Worm (Caenorhabditis elegans): ENCODE measurements around the gene C18D11.6.
A peak's percentile ranks its signal among the peaks of the same experiment; 100 is the strongest.

Gene C18D11.6

DNA sequence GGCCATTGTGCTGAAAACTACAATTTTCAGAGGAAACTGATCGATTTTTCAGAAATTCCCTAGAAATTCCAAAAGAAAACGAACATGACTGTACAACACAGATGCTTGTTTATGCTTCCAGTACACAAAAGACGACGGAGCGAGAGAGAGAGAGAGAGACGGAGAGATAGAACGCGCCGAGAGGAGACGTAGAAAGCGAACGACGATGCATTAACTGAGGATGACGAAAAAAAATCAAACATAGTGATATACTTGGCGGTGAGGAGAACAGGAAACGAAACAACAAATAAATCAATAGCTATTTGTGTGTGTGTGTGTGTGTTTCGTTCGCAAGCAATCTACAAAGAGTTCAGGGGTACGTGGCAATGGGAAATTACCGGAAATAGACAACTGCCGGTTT is 24.4 kb downstream of the C18D11.6 start (continued):
- TF ChIP-seq pha-4 (GFP tag; IDR thresholded peaks at IDR 0.05) (no peak), pha-4 (tag; optimal IDR thresholded peaks at IDR 0.05) (peak; percentile 88), F49E8.2 (tag; optimal IDR thresholded peaks at IDR 0.05; ENCODE audit: borderline replicate concordance) (no peak), zip-2 (tag; optimal IDR thresholded peaks at IDR 0.05) (no peak), lir-3 (tag; optimal IDR thresholded peaks at IDR 0.05) (no peak), F26F4.8 (GFP tag; conservative IDR thresholded peaks at IDR 0.05) (no peak), R02D3.7 (tag; optimal IDR thresholded peaks at IDR 0.05) (no peak), ZK337.2 (GFP tag; IDR thresholded peaks at IDR 0.05) (no peak), Y105C5A.15 (GFP tag; IDR thresholded peaks at IDR 0.05) (no peak), daf-16 (GFP tag; optimal IDR thresholded peaks at IDR 0.05) (peak in 1 of 2 experiments; percentile 45), daf-16 (tag; optimal IDR thresholded peaks at IDR 0.05) (peak; percentile 90), nhr-77 (tag; optimal IDR thresholded peaks at IDR 0.05) (peak; percentile 14), hlh-30 (tag; optimal IDR thresholded peaks at IDR 0.05; ENCODE audit: insufficient read depth) (peak; percentile 53), nhr-76 (tag; optimal IDR thresholded peaks at IDR 0.05) (no peak), dmd-6 (GFP tag; IDR thresholded peaks at IDR 0.05) (no peak), snpc-4 (tag; optimal IDR thresholded peaks at IDR 0.05) (no peak), dmd-8 (GFP tag; IDR thresholded peaks at IDR 0.05) (no peak), set-16 (GFP tag; IDR thresholded peaks at IDR 0.05) (no peak), egl-43 (GFP tag; IDR thresholded peaks at IDR 0.05) (no peak), dmd-9 (GFP tag; IDR thresholded peaks at IDR 0.05) (no peak), ceh-62 (tag; optimal IDR thresholded peaks at IDR 0.05) (no peak), F10B5.3 (tag; optimal IDR thresholded peaks at IDR 0.05) (no peak), madf-5 (GFP tag; IDR thresholded peaks at IDR 0.05) (no peak), snpc-1.2 (GFP tag; IDR thresholded peaks at IDR 0.05) (no peak), ces-1 (GFP tag; optimal IDR thresholded peaks at IDR 0.05) (no peak), lin-15B (tag; optimal IDR thresholded peaks at IDR 0.05) (no peak), mdt-29 (GFP tag; IDR thresholded peaks at IDR 0.05) (no peak), daf-12 (tag; optimal IDR thresholded peaks at IDR 0.05) (no peak), mxl-3 (GFP tag; optimal IDR thresholded peaks at IDR 0.05) (peak; percentile 10), tra-1 (GFP tag; IDR thresholded peaks at IDR 0.05) (no peak), zip-11 (GFP tag; IDR thresholded peaks at IDR 0.05) (no peak), lin-1 (GFP tag; IDR thresholded peaks at IDR 0.05) (no peak), ctbp-1 (GFP tag; IDR thresholded peaks at IDR 0.05) (no peak), ztf-7 (tag; optimal IDR thresholded peaks at IDR 0.05) (no peak), ceh-28 (tag; optimal IDR thresholded peaks at IDR 0.05) (peak; percentile 30), lin-13 (GFP tag; optimal IDR thresholded peaks at IDR 0.05) (peak; percentile 34), hlh-11 (tag; optimal IDR thresholded peaks at IDR 0.05) (peak; percentile 69), unc-62 (GFP tag; optimal IDR thresholded peaks at IDR 0.05 in 1 of 2) (peak in 1 of 2 experiments; percentile 22), unc-62 (tag; optimal IDR thresholded peaks at IDR 0.05) (no peak), nhr-11 (tag; optimal IDR thresholded peaks at IDR 0.05) (no peak), hif-1 (tag; optimal IDR thresholded peaks at IDR 0.05) (no peak), nhr-28 (tag; optimal IDR thresholded peaks at IDR 0.05) (peak; percentile 55), daf-8 (GFP tag; IDR thresholded peaks at IDR 0.05) (no peak), mdl-1 (tag; optimal IDR thresholded peaks at IDR 0.05) (peak in 1 of 2 experiments; percentile 8), lim-7 (GFP tag; IDR thresholded peaks at IDR 0.05) (no peak), zag-1 (tag; optimal IDR thresholded peaks at IDR 0.05) (no peak), lsy-2 (tag; optimal IDR thresholded peaks at IDR 0.05) (peak in 1 of 2 experiments; percentile 45), fkh-10 (GFP tag; optimal IDR thresholded peaks at IDR 0.05) (no peak), egl-27 (tag; optimal IDR thresholded peaks at IDR 0.05) (no peak), mep-1 (tag; optimal IDR thresholded peaks at IDR 0.05) (peak; percentile 56), T20F7.1 (GFP tag; optimal IDR thresholded peaks at IDR 0.05) (no peak), Y48G9A.11 (GFP tag; IDR thresholded peaks at IDR 0.05) (no peak), zfp-3 (GFP tag; conservative IDR thresholded peaks at IDR 0.05) (no peak), tag-97 (GFP tag; IDR thresholded peaks at IDR 0.05) (no peak)

Data from whole organism, L4 larva.